Fruit fly (Drosophila melanogaster) whole organism, embryonic: ENCODE results near the gene CG32483.
A peak's percentile ranks its signal among the peaks of the same experiment; 100 is the strongest.

Source experiments
- Bteb2 ChIP-seq: fragments of 200-800 bp; sonication (Bioruptor generic); optimal IDR thresholded peaks from 2 replicates; lab custom pipeline; 2016; ENCODE audit warnings: missing biosample characterization, missing genetic modification characterization
- CG1024 ChIP-seq: fragments of 200-800 bp; sonication (Bioruptor generic); IDR thresholded peaks from 2 replicates; pipeline ENCODE4 v1.3.6; 2022; ENCODE audit warnings: missing biosample characterization, missing genetic modification characterization
- CG10543 ChIP-seq: fragments of 200-800 bp; sonication (Bioruptor generic); optimal IDR thresholded peaks from 3 replicates; lab custom pipeline; 2017; ENCODE audit warnings: missing biosample characterization, mild to moderate bottlenecking, missing genetic modification characterization, moderate library complexity
- CG1233 ChIP-seq: fragments of 200-800 bp; sonication (Bioruptor generic); optimal IDR thresholded peaks from 4 replicates; lab custom pipeline; 2018; ENCODE audit warnings: missing biosample characterization, mild to moderate bottlenecking, missing genetic modification characterization
- CG12744 ChIP-seq: fragments of 200-800 bp; sonication (Bioruptor generic); optimal IDR thresholded peaks from 2 replicates; lab custom pipeline; 2016; ENCODE audit warnings: missing biosample characterization, missing genetic modification characterization
- CG14050 ChIP-seq: fragments of 200-800 bp; sonication (Bioruptor generic); IDR thresholded peaks from 3 replicates; pipeline ENCODE4 v1.3.6; 2022; ENCODE audit warnings: missing biosample characterization, missing genetic modification characterization
- CG16779 ChIP-seq: fragments of 200-800 bp; sonication (Bioruptor generic); IDR thresholded peaks from 2 replicates; pipeline ENCODE4 v1.3.6; 2022; ENCODE audit warnings: missing biosample characterization, missing genetic modification characterization
- CG30431 ChIP-seq: fragments of 200-800 bp; sonication (Bioruptor generic); optimal IDR thresholded peaks from 2 replicates; lab custom pipeline; 2017; ENCODE audit warnings: missing biosample characterization, missing genetic modification characterization
- CG31365 ChIP-seq: fragments of 200-800 bp; sonication (Bioruptor generic); optimal IDR thresholded peaks from 2 replicates; lab custom pipeline; 2018; ENCODE audit warnings: missing biosample characterization, mild to moderate bottlenecking, missing genetic modification characterization
- CG3281 ChIP-seq: fragments of 200-800 bp; sonication (Bioruptor generic); optimal IDR thresholded peaks from 3 replicates; lab custom pipeline; 2017; ENCODE audit warnings: missing biosample characterization, mild to moderate bottlenecking, missing genetic modification characterization
- CG3995 ChIP-seq: fragments of 200-800 bp; sonication (Bioruptor generic); optimal IDR thresholded peaks from 3 replicates; lab custom pipeline; 2016; ENCODE audit warnings: missing biosample characterization, missing genetic modification characterization
- CG6654 ChIP-seq: fragments of 200-800 bp; sonication (Bioruptor generic); optimal IDR thresholded peaks from 2 replicates; lab custom pipeline; 2017; ENCODE audit warnings: missing biosample characterization, mild to moderate bottlenecking, missing genetic modification characterization
- CG6791 ChIP-seq: fragments of 200-800 bp; sonication (Bioruptor generic); IDR thresholded peaks from 3 replicates; pipeline ENCODE4 v1.3.6; 2022; ENCODE audit warnings: missing biosample characterization, missing genetic modification characterization; ENCODE audit not compliant: partially characterized antibody
- CG8281 ChIP-seq: fragments of 200-800 bp; sonication (Bioruptor generic); optimal IDR thresholded peaks from 2 replicates; lab custom pipeline; 2018; ENCODE audit warnings: missing biosample characterization, mild to moderate bottlenecking, missing genetic modification characterization, moderate library complexity
- CG8924 ChIP-seq: fragments of 200-800 bp; optimal IDR thresholded peaks from 3 replicates; lab custom pipeline; 2019; ENCODE audit warnings: missing biosample characterization, mild to moderate bottlenecking, missing genetic modification characterization, moderate library complexity
- CkIIα-i1 ChIP-seq: fragments of 200-800 bp; sonication (Bioruptor generic); IDR thresholded peaks from 2 replicates; pipeline ENCODE4 v1.3.6; 2022; ENCODE audit warnings: missing biosample characterization, missing genetic modification characterization
- CoRest ChIP-seq: fragments of 200-800 bp; sonication (Bioruptor generic); optimal IDR thresholded peaks from 3 replicates; lab custom pipeline; 2018; ENCODE audit warnings: missing biosample characterization, mild to moderate bottlenecking, missing genetic modification characterization, moderate library complexity
- D19A ChIP-seq: fragments of 200-800 bp; optimal IDR thresholded peaks from 3 replicates; lab custom pipeline; 2019; ENCODE audit warnings: missing biosample characterization, mild to moderate bottlenecking, missing genetic modification characterization, moderate library complexity
- Ets97D ChIP-seq: fragments of 200-800 bp; sonication (Bioruptor generic); optimal IDR thresholded peaks from 3 replicates; lab custom pipeline; 2016; ENCODE audit warnings: missing biosample characterization, missing genetic modification characterization
- Fer3 ChIP-seq: fragments of 200-800 bp; sonication (Bioruptor generic); optimal IDR thresholded peaks from 2 replicates; lab custom pipeline; 2018; ENCODE audit warnings: missing biosample characterization, mild to moderate bottlenecking, missing genetic modification characterization, moderate library complexity
- H2.0 ChIP-seq: fragments of 200-800 bp; sonication (Bioruptor generic); IDR thresholded peaks from 2 replicates; pipeline ENCODE4 v1.3.6; 2022; ENCODE audit warnings: missing biosample characterization, missing genetic modification characterization
- Max ChIP-seq: fragments of 200-800 bp; sonication (Bioruptor generic); optimal IDR thresholded peaks from 2 replicates; lab custom pipeline; 2016; ENCODE audit warnings: missing biosample characterization, mild to moderate bottlenecking, missing genetic modification characterization
- Meics ChIP-seq: fragments of 200-800 bp; sonication (Bioruptor generic); optimal IDR thresholded peaks from 2 replicates; lab custom pipeline; 2017; ENCODE audit warnings: missing biosample characterization, mild to moderate bottlenecking, missing genetic modification characterization
- PHDP ChIP-seq: fragments of 200-800 bp; sonication (Bioruptor generic); optimal IDR thresholded peaks from 3 replicates; lab custom pipeline; 2018; ENCODE audit warnings: missing biosample characterization, mild to moderate bottlenecking, missing genetic modification characterization, moderate library complexity
- Ssrp ChIP-seq: fragments of 200-800 bp; sonication (Bioruptor generic); optimal IDR thresholded peaks from 2 replicates; lab custom pipeline; 2018; ENCODE audit warnings: missing biosample characterization, mild to moderate bottlenecking, missing genetic modification characterization, moderate library complexity
- Xbp1 ChIP-seq: fragments of 200-800 bp; sonication (Bioruptor generic); optimal IDR thresholded peaks from 3 replicates; lab custom pipeline; 2016; ENCODE audit warnings: missing biosample characterization, mild to moderate bottlenecking, missing genetic modification characterization
- az2 ChIP-seq: fragments of 200-800 bp; sonication (Bioruptor generic); optimal IDR thresholded peaks from 3 replicates; lab custom pipeline; 2016; ENCODE audit warnings: missing biosample characterization, missing genetic modification characterization
- crol ChIP-seq: fragments of 200-800 bp; sonication (Bioruptor generic); IDR thresholded peaks from 2 replicates; pipeline ENCODE4 v1.3.6; 2022; ENCODE audit warnings: missing biosample characterization, missing genetic modification characterization
- crp ChIP-seq, 2 experiments: fragments of 200-800 bp; sonication (Bioruptor generic); optimal IDR thresholded peaks; 2 replicates in 1 of 2; 3 replicates in 1 of 2; lab custom pipeline; 2017; ENCODE audit warnings: missing biosample characterization in 2 of 2, missing genetic modification characterization in 2 of 2, mild to moderate bottlenecking in 1 of 2, moderate library complexity in 1 of 2
- ems ChIP-seq: fragments of 200-800 bp; sonication (Bioruptor generic); optimal IDR thresholded peaks from 3 replicates; lab custom pipeline; 2016; ENCODE audit warnings: missing biosample characterization, missing genetic modification characterization
- fd64A ChIP-seq: fragments of 200-800 bp; sonication (Bioruptor generic); optimal IDR thresholded peaks from 3 replicates; lab custom pipeline; 2018; ENCODE audit warnings: missing biosample characterization, mild to moderate bottlenecking, missing genetic modification characterization
- fu2 ChIP-seq: fragments of 200-800 bp; sonication (Bioruptor generic); optimal IDR thresholded peaks from 2 replicates; lab custom pipeline; 2016; ENCODE audit warnings: missing biosample characterization, missing genetic modification characterization
- gce ChIP-seq: fragments of 200-800 bp; sonication (Bioruptor generic); IDR thresholded peaks from 3 replicates; pipeline ENCODE4 v1.3.6; 2022; ENCODE audit warnings: missing biosample characterization, missing genetic modification characterization
- her ChIP-seq: fragments of 200-800 bp; sonication (Bioruptor generic); optimal IDR thresholded peaks from 2 replicates; lab custom pipeline; 2016; ENCODE audit warnings: missing biosample characterization, missing genetic modification characterization
- hth ChIP-seq: fragments of >200 bp; optimal IDR thresholded peaks from 2 replicates; lab custom pipeline; 2017; ENCODE audit warnings: inconsistent platforms
- jing ChIP-seq: fragments of 200-800 bp; sonication (Bioruptor generic); optimal IDR thresholded peaks from 2 replicates; lab custom pipeline; 2018; ENCODE audit warnings: missing biosample characterization, mild to moderate bottlenecking, missing genetic modification characterization
- jumu ChIP-seq: fragments of 200-800 bp; sonication (Bioruptor generic); optimal IDR thresholded peaks from 3 replicates; lab custom pipeline; 2016; ENCODE audit warnings: missing biosample characterization, missing genetic modification characterization
- luna ChIP-seq: fragments of 200-800 bp; sonication (Bioruptor generic); optimal IDR thresholded peaks from 2 replicates; lab custom pipeline; 2016; ENCODE audit warnings: missing biosample characterization, missing genetic modification characterization
- nmo ChIP-seq: fragments of 200-800 bp; sonication (Bioruptor generic); optimal IDR thresholded peaks from 2 replicates; lab custom pipeline; 2018; ENCODE audit warnings: missing biosample characterization, mild to moderate bottlenecking, missing genetic modification characterization, moderate library complexity
- pnt ChIP-seq: fragments of 200-800 bp; sonication (Bioruptor generic); optimal IDR thresholded peaks from 3 replicates; lab custom pipeline; 2016; ENCODE audit warnings: missing biosample characterization, missing genetic modification characterization
- pum ChIP-seq: fragments of 200-800 bp; sonication (Bioruptor generic); optimal IDR thresholded peaks from 2 replicates; lab custom pipeline; 2016; ENCODE audit warnings: missing biosample characterization, missing genetic modification characterization
- sim ChIP-seq: fragments of 200-800 bp; sonication (Bioruptor generic); IDR thresholded peaks from 2 replicates; pipeline ENCODE4 v1.3.6; 2022; ENCODE audit warnings: missing biosample characterization, missing genetic modification characterization
- sqz ChIP-seq: fragments of 200-800 bp; sonication (Bioruptor generic); optimal IDR thresholded peaks from 3 replicates; lab custom pipeline; 2018; ENCODE audit warnings: missing biosample characterization, mild to moderate bottlenecking, missing genetic modification characterization
- stwl ChIP-seq: fragments of 200-800 bp; sonication (Bioruptor generic); optimal IDR thresholded peaks from 3 replicates; lab custom pipeline; 2018; ENCODE audit warnings: missing biosample characterization, mild to moderate bottlenecking, missing genetic modification characterization, moderate library complexity
- tio ChIP-seq: fragments of 200-800 bp; sonication (Bioruptor generic); optimal IDR thresholded peaks from 2 replicates; lab custom pipeline; 2017; ENCODE audit warnings: missing biosample characterization, missing genetic modification characterization, inconsistent platforms
- trh ChIP-seq: fragments of 200-800 bp; sonication (Bioruptor generic); optimal IDR thresholded peaks from 2 replicates; lab custom pipeline; 2016; ENCODE audit warnings: missing biosample characterization, missing genetic modification characterization
- tup ChIP-seq: fragments of 200-800 bp; sonication (Bioruptor generic); optimal IDR thresholded peaks from 2 replicates; lab custom pipeline; 2016; ENCODE audit warnings: missing biosample characterization, mild to moderate bottlenecking, missing genetic modification characterization, moderate library complexity
- tx ChIP-seq: fragments of 200-800 bp; sonication (Bioruptor generic); optimal IDR thresholded peaks from 2 replicates; lab custom pipeline; 2016; ENCODE audit warnings: missing biosample characterization, missing genetic modification characterization
- yki ChIP-seq: fragments of >200 bp; optimal IDR thresholded peaks from 3 replicates; lab custom pipeline; 2018
- zfh1 ChIP-seq: fragments of 200-800 bp; sonication (Bioruptor generic); IDR thresholded peaks from 3 replicates; pipeline ENCODE4 v1.3.6; 2022; ENCODE audit warnings: missing biosample characterization, missing genetic modification characterization

CG32483 gene

dm6 chr3L:711839-712553 lies 22.1 kb upstream of the CG32483 start, which contains the start of gene CG13896 (continued):
- TF ChIP-seq Ets97D (GFP tag; lab: Kevin White, UChicago) (peak; percentile 80), fd64A (GFP tag; lab: Kevin White, UChicago) (no peak), CG3995 (GFP tag; lab: Kevin White, UChicago) (peak; percentile 9), ems (peak; percentile 78), Max (GFP tag; lab: Kevin White, UChicago) (peak; percentile 72), Ssrp (tag; lab: Kevin White, UChicago) (peak; percentile 72), tio (GFP tag; lab: Kevin White, UChicago) (peak; percentile 84), tx (GFP tag; lab: Kevin White, UChicago) (peak; percentile 81), Fer3 (tag; lab: Kevin White, UChicago) (peak; percentile 81), CG6654 (GFP tag; lab: Kevin White, UChicago) (peak; percentile 62), CG8281 (tag; lab: Kevin White, UChicago) (peak; percentile 34), fu2 (GFP tag; lab: Kevin White, UChicago) (peak; percentile 78), CkIIα-i1 (GFP tag; lab: Robert Waterston, UW) (peak; percentile 36; the same call in 1 of the 2 replicates), sim (GFP tag; lab: Robert Waterston, UW) (no peak), sqz (peak; percentile 44), jumu (GFP tag; lab: Kevin White, UChicago) (peak; percentile 86), CG10543 (peak; percentile 41), hth (lab: Kevin White, UChicago) (no peak), pum (GFP tag; lab: Kevin White, UChicago) (peak; percentile 93), az2 (GFP tag; lab: Kevin White, UChicago) (peak; percentile 94), Meics (GFP tag; lab: Kevin White, UChicago) (peak; percentile 88), Xbp1 (GFP tag; lab: Kevin White, UChicago) (peak; percentile 97), CoRest (tag; lab: Kevin White, UChicago) (peak; percentile 84), stwl (tag; lab: Kevin White, UChicago) (peak; percentile 54), jing (peak; percentile 67), zfh1 (GFP tag; lab: Robert Waterston, UW) (peak; percentile 91), trh (GFP tag; lab: Kevin White, UChicago) (peak; percentile 85), CG3281 (peak; percentile 75), crol (GFP tag; lab: Robert Waterston, UW) (peak; percentile 43), PHDP (tag; lab: Kevin White, UChicago) (peak; percentile 82), CG14050 (peak; percentile 54), CG1233 (GFP tag; lab: Kevin White, UChicago) (peak; percentile 82), CG6791 (GFP tag; lab: Robert Waterston, UW) (peak; percentile 63; the same call in 2 of the 3 replicates), CG8924 (tag; lab: Kevin White, UChicago) (peak; percentile 76), CG16779 (GFP tag; lab: Robert Waterston, UW) (peak; percentile 87), luna (GFP tag; lab: Kevin White, UChicago) (peak; percentile 71), tup (GFP tag; lab: Kevin White, UChicago) (peak; percentile 79), CG12744 (peak; percentile 87), gce (no peak), yki (lab: Kevin White, UChicago) (no peak), Bteb2 (peak; percentile 60), CG31365 (tag; lab: Kevin White, UChicago) (peak; percentile 76), pnt (GFP tag; lab: Kevin White, UChicago) (peak; percentile 91), crp (GFP tag; optimal IDR thresholded peaks at IDR 0.05; lab: Kevin White, UChicago) (peak; percentile 19 to 74), nmo (peak; percentile 80), CG1024 (peak; percentile 77), D19A (tag; lab: Kevin White, UChicago) (peak; percentile 73), H2.0 (GFP tag; lab: Robert Waterston, UW) (peak; percentile 69), her (GFP tag; lab: Kevin White, UChicago) (peak; percentile 85), CG30431 (peak; percentile 84)
